Fruit fly (Drosophila melanogaster): Measurements from ENCODE around the gene CG44008.

DNA sequence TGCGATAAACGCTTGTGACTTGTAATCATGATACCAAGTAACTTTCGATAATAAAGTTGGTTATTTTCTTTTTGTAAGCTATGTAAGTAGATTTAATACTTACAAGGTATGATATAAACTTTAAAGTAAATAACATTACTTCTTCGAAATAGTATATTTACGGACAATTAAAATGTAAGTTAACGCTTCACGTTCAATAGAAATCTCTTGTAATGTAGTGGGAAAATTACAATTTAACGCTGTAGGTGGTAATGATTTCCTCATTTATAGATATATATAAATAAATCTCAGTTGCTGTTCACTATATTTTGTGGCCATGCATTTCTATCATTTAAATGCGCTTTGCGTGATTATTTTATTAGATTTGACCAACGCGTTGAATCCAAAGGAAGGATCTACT lies 4.8 kb downstream of the CG44008 start, which contains the start of gene Sfp33A2:
- TF ChIP-seq Sox102F (GFP tag; optimal IDR thresholded peaks at IDR 0.05) (no peak), CG15336 (GFP tag; IDR thresholded peaks at IDR 0.05) (no peak), acj6 (GFP tag; optimal IDR thresholded peaks at IDR 0.05) (no peak), CG1621 (tag; optimal IDR thresholded peaks at IDR 0.05) (no peak), CG6276 (GFP tag; optimal IDR thresholded peaks at IDR 0.05) (no peak), CG16779 (tag; optimal IDR thresholded peaks at IDR 0.05) (no peak), CG3032 (tag; optimal IDR thresholded peaks at IDR 0.05) (no peak), CG31627 (GFP tag; optimal IDR thresholded peaks at IDR 0.05) (no peak), achi (GFP tag; optimal IDR thresholded peaks at IDR 0.05) (no peak), CG10631 (GFP tag; optimal IDR thresholded peaks at IDR 0.05) (no peak), cyc (GFP tag; optimal IDR thresholded peaks at IDR 0.05) (no peak), CG10669 (GFP tag; optimal IDR thresholded peaks at IDR 0.05) (no peak), CG6808 (GFP tag; optimal IDR thresholded peaks at IDR 0.05) (no peak), Lpt (GFP tag; optimal IDR thresholded peaks at IDR 0.05) (no peak)
